Fruit fly (Drosophila melanogaster) whole organism, embryonic: ENCODE data around the gene rdo.

Experiments
- Adf1 ChIP-seq: fragments of 200-800 bp; sonication (Bioruptor generic); IDR thresholded peaks from 2 replicates; pipeline ENCODE4 v1.3.6; 2022; ENCODE audit warnings: missing biosample characterization, missing genetic modification characterization
- B-H1 ChIP-seq: fragments of 200-800 bp; sonication (Bioruptor generic); IDR thresholded peaks from 3 replicates; pipeline ENCODE4 v1.3.6; 2022; ENCODE audit warnings: missing biosample characterization, missing genetic modification characterization
- CG10321 ChIP-seq: fragments of 200-800 bp; sonication (Bioruptor generic); IDR thresholded peaks from 2 replicates; pipeline ENCODE4 v1.3.6; 2022; ENCODE audit warnings: missing biosample characterization, missing genetic modification characterization
- CG13424 ChIP-seq: fragments of 200-800 bp; sonication (Bioruptor generic); optimal IDR thresholded peaks from 2 replicates; lab custom pipeline; 2019; ENCODE audit warnings: missing biosample characterization, mild to moderate bottlenecking, missing genetic modification characterization, moderate library complexity
- CG13624 ChIP-seq: fragments of 200-800 bp; sonication (Bioruptor generic); optimal IDR thresholded peaks from 2 replicates; lab custom pipeline; 2016; ENCODE audit warnings: missing biosample characterization, missing genetic modification characterization
- CG13894 ChIP-seq: fragments of 200-800 bp; sonication (Bioruptor generic); optimal IDR thresholded peaks from 3 replicates; lab custom pipeline; 2018; ENCODE audit warnings: missing biosample characterization, mild to moderate bottlenecking, missing genetic modification characterization, moderate library complexity
- CG15479 ChIP-seq: fragments of 200-800 bp; sonication (Bioruptor generic); optimal IDR thresholded peaks from 3 replicates; lab custom pipeline; 2019; ENCODE audit warnings: missing biosample characterization, mild to moderate bottlenecking, missing genetic modification characterization, moderate library complexity
- CG15514 ChIP-seq: fragments of 200-800 bp; sonication (Bioruptor generic); optimal IDR thresholded peaks from 3 replicates; lab custom pipeline; 2017; ENCODE audit warnings: missing biosample characterization, missing genetic modification characterization, mild to moderate bottlenecking, moderate library complexity, missing genetic modification reagents
- CG17361 ChIP-seq: fragments of 200-800 bp; sonication (Bioruptor generic); IDR thresholded peaks from 3 replicates; pipeline ENCODE4 v1.3.6; 2022; ENCODE audit warnings: missing biosample characterization, missing genetic modification characterization
- CG1792 ChIP-seq: fragments of 200-800 bp; sonication (Bioruptor generic); optimal IDR thresholded peaks from 2 replicates; lab custom pipeline; 2016; ENCODE audit warnings: missing biosample characterization, missing genetic modification characterization
- CG2120 ChIP-seq: fragments of 200-800 bp; sonication (Bioruptor generic); optimal IDR thresholded peaks from 3 replicates; lab custom pipeline; 2016; ENCODE audit warnings: missing biosample characterization, missing genetic modification characterization
- CG2129 ChIP-seq: fragments of 200-800 bp; sonication (Bioruptor generic); IDR thresholded peaks from 2 replicates; pipeline ENCODE4 v1.3.6; 2022; ENCODE audit warnings: missing biosample characterization, missing genetic modification characterization; ENCODE audit not compliant: partially characterized antibody
- CG30403 ChIP-seq: fragments of 200-800 bp; sonication (Bioruptor generic); optimal IDR thresholded peaks from 3 replicates; lab custom pipeline; 2016; ENCODE audit warnings: missing biosample characterization, missing genetic modification characterization
- CG3726 ChIP-seq: fragments of 200-800 bp; sonication (Bioruptor generic); IDR thresholded peaks from 3 replicates; pipeline ENCODE4, ENCODE4 v1.3.6; 2022; ENCODE audit warnings: missing biosample characterization, missing genetic modification characterization
- CG4424 ChIP-seq: fragments of 200-800 bp; sonication (Bioruptor generic); optimal IDR thresholded peaks from 3 replicates; lab custom pipeline; 2016; ENCODE audit warnings: missing biosample characterization, missing genetic modification characterization
- CG5180 ChIP-seq: fragments of 200-800 bp; sonication (Bioruptor generic); optimal IDR thresholded peaks from 3 replicates; lab custom pipeline; 2017; ENCODE audit warnings: missing biosample characterization, missing genetic modification characterization, mild to moderate bottlenecking, moderate library complexity, missing genetic modification reagents
- CG7271 ChIP-seq: fragments of 200-800 bp; sonication (Bioruptor generic); optimal IDR thresholded peaks from 2 replicates; lab custom pipeline; 2018; ENCODE audit warnings: missing biosample characterization, mild to moderate bottlenecking, missing genetic modification characterization, moderate library complexity
- CG8388 ChIP-seq: fragments of 200-800 bp; sonication (Bioruptor generic); optimal IDR thresholded peaks from 2 replicates; lab custom pipeline; 2019; ENCODE audit warnings: missing biosample characterization, mild to moderate bottlenecking, missing genetic modification characterization, moderate library complexity
- CG8478 ChIP-seq: fragments of >200 bp; optimal IDR thresholded peaks from 2 replicates; lab custom pipeline; 2018
- CG9817 ChIP-seq: fragments of 200-800 bp; sonication (Bioruptor generic); optimal IDR thresholded peaks from 2 replicates; lab custom pipeline; 2018; ENCODE audit warnings: missing biosample characterization, mild to moderate bottlenecking, missing genetic modification characterization, moderate library complexity
- Chrac-16 ChIP-seq: fragments of 200-800 bp; sonication (Bioruptor generic); optimal IDR thresholded peaks from 3 replicates; lab custom pipeline; 2016; ENCODE audit warnings: missing biosample characterization, missing genetic modification characterization
- Dek ChIP-seq: fragments of 200-800 bp; sonication (Bioruptor generic); optimal IDR thresholded peaks from 3 replicates; lab custom pipeline; 2019; ENCODE audit warnings: missing biosample characterization, mild to moderate bottlenecking, missing genetic modification characterization, moderate library complexity
- Dll ChIP-seq: fragments of 200-800 bp; sonication (Bioruptor generic); IDR thresholded peaks from 4 replicates; pipeline ENCODE4 v1.3.6; 2022; ENCODE audit warnings: missing biosample characterization, missing genetic modification characterization; ENCODE audit not compliant: partially characterized antibody
- Drgx ChIP-seq: fragments of 200-800 bp; sonication (Bioruptor generic); IDR thresholded peaks from 2 replicates; pipeline ENCODE4 v1.3.6; 2022; ENCODE audit warnings: missing biosample characterization, missing genetic modification characterization
- ERR ChIP-seq: fragments of 200-800 bp; sonication (Bioruptor generic); optimal IDR thresholded peaks from 2 replicates; lab custom pipeline; 2016; ENCODE audit warnings: missing biosample characterization, missing genetic modification characterization
- HLH4C ChIP-seq: fragments of 200-800 bp; sonication (Bioruptor generic); IDR thresholded peaks from 3 replicates; pipeline ENCODE4 v1.3.6; 2022; ENCODE audit warnings: missing biosample characterization, missing genetic modification characterization; ENCODE audit not compliant: partially characterized antibody
- Hr3 ChIP-seq: fragments of 200-800 bp; sonication (Bioruptor generic); optimal IDR thresholded peaks from 3 replicates; lab custom pipeline; 2016; ENCODE audit warnings: missing biosample characterization, missing genetic modification characterization
- Hr78 ChIP-seq, 2 experiments: fragments of 200-800 bp in 1 of 2; fragments of >200 bp in 1 of 2; sonication (Bioruptor generic) in 1 of 2; optimal IDR thresholded peaks; 2 replicates each; lab custom pipeline; 2017 to 2019; ENCODE audit warnings: missing biosample characterization in 2 of 2, missing genetic modification characterization in 2 of 2, mild to moderate bottlenecking in 1 of 2, moderate library complexity in 1 of 2
- Kr ChIP-seq: fragments of 200-800 bp; sonication (Bioruptor generic); optimal IDR thresholded peaks from 2 replicates; lab custom pipeline; 2017; ENCODE audit warnings: missing biosample characterization, mild to moderate bottlenecking, missing genetic modification characterization
- Lhr ChIP-seq: fragments of 200-800 bp; sonication (Bioruptor generic); optimal IDR thresholded peaks from 3 replicates; lab custom pipeline; 2017; ENCODE audit warnings: mild to moderate bottlenecking, missing biosample characterization, missing genetic modification reagents, missing genetic modification characterization
- Med ChIP-seq: fragments of 200-800 bp; sonication (Bioruptor generic); peaks from one replicate; lab custom pipeline; 2016; ENCODE audit warnings: missing biosample characterization, missing genetic modification characterization, mild to moderate bottlenecking, inconsistent platforms, moderate library complexity
- Myb ChIP-seq: fragments of 200-800 bp; sonication (Bioruptor generic); optimal IDR thresholded peaks from 2 replicates; lab custom pipeline; 2016; ENCODE audit warnings: missing biosample characterization, missing genetic modification characterization
- Nf-YC ChIP-seq: fragments of 200-800 bp; optimal IDR thresholded peaks from 3 replicates; lab custom pipeline; 2019; ENCODE audit warnings: missing biosample characterization, mild to moderate bottlenecking, missing genetic modification characterization, moderate library complexity
- Pdp1 ChIP-seq, 2 experiments: fragments of 200-800 bp; sonication (Bioruptor generic); optimal IDR thresholded peaks; 3 replicates each; lab custom pipeline; 2016; ENCODE audit warnings: missing biosample characterization in 2 of 2, missing genetic modification characterization in 2 of 2, mild to moderate bottlenecking in 1 of 2, moderate library complexity in 1 of 2
- al ChIP-seq: fragments of 200-800 bp; sonication (Bioruptor generic); IDR thresholded peaks from 2 replicates; pipeline ENCODE4 v1.3.6; 2022; ENCODE audit warnings: missing biosample characterization, missing genetic modification characterization
- amos ChIP-seq: fragments of 200-800 bp; sonication (Bioruptor generic); IDR thresholded peaks from 2 replicates; pipeline ENCODE4 v1.3.6; 2022; ENCODE audit warnings: missing biosample characterization, missing genetic modification characterization; ENCODE audit not compliant: partially characterized antibody
- chinmo ChIP-seq: fragments of 200-800 bp; sonication (Bioruptor generic); IDR thresholded peaks from 4 replicates; pipeline ENCODE4 v1.3.6; 2022; ENCODE audit warnings: missing biosample characterization, missing genetic modification characterization; ENCODE audit not compliant: partially characterized antibody
- ci ChIP-seq: fragments of 200-800 bp; sonication (Bioruptor generic); IDR thresholded peaks from 3 replicates; pipeline ENCODE4 v1.3.6; 2022; ENCODE audit warnings: missing biosample characterization, missing genetic modification characterization
- dm ChIP-seq: fragments of 200-800 bp; sonication (Bioruptor generic); optimal IDR thresholded peaks from 3 replicates; lab custom pipeline; 2016; ENCODE audit warnings: missing biosample characterization, missing genetic modification characterization
- exex ChIP-seq: fragments of 200-800 bp; sonication (Bioruptor generic); optimal IDR thresholded peaks from 4 replicates; lab custom pipeline; 2018; ENCODE audit warnings: missing biosample characterization, mild to moderate bottlenecking, missing genetic modification characterization, moderate library complexity
- gfzf ChIP-seq: fragments of 200-800 bp; sonication (Bioruptor generic); optimal IDR thresholded peaks from 2 replicates; lab custom pipeline; 2016; ENCODE audit warnings: missing biosample characterization, mild to moderate bottlenecking, missing genetic modification characterization, moderate library complexity
- gro ChIP-seq: fragments of 200-800 bp; sonication (Bioruptor generic); optimal IDR thresholded peaks from 2 replicates; lab custom pipeline; 2016; ENCODE audit warnings: missing biosample characterization, missing genetic modification characterization
- jumu ChIP-seq: fragments of 200-800 bp; sonication (Bioruptor generic); optimal IDR thresholded peaks from 3 replicates; lab custom pipeline; 2016; ENCODE audit warnings: missing biosample characterization, missing genetic modification characterization
- org-1 ChIP-seq: fragments of 200-800 bp; sonication (Bioruptor generic); optimal IDR thresholded peaks from 2 replicates; lab custom pipeline; 2017; ENCODE audit warnings: missing biosample characterization, missing genetic modification characterization
- sens ChIP-seq: fragments of 200-800 bp; sonication (Bioruptor generic); peaks from one replicate; lab custom pipeline; 2016; ENCODE audit warnings: missing biosample characterization, missing genetic modification characterization
- shn ChIP-seq: fragments of 200-800 bp; sonication (Bioruptor generic); optimal IDR thresholded peaks from 3 replicates; lab custom pipeline; 2016; ENCODE audit warnings: missing biosample characterization, missing genetic modification characterization
- slbo ChIP-seq: fragments of 200-800 bp; sonication (Bioruptor generic); IDR thresholded peaks from 2 replicates; pipeline ENCODE4 v1.3.6; 2022; ENCODE audit warnings: missing biosample characterization, missing genetic modification characterization
- sna ChIP-seq: fragments of 200-800 bp; sonication (Bioruptor generic); IDR thresholded peaks from 2 replicates; pipeline ENCODE4 v1.3.6; 2022; ENCODE audit warnings: missing biosample characterization, missing genetic modification characterization; ENCODE audit not compliant: partially characterized antibody
- sob ChIP-seq: fragments of 200-800 bp; sonication (Bioruptor generic); IDR thresholded peaks from 2 replicates; pipeline ENCODE4 v1.3.6; 2022; ENCODE audit warnings: missing biosample characterization, missing genetic modification characterization
- stc ChIP-seq: fragments of 200-800 bp; sonication (Bioruptor generic); IDR thresholded peaks from 2 replicates; pipeline ENCODE4 v1.3.6; 2022; ENCODE audit warnings: missing biosample characterization, missing genetic modification characterization
- vvl ChIP-seq: fragments of 200-800 bp; sonication (Bioruptor generic); IDR thresholded peaks from 2 replicates; pipeline ENCODE4 v1.3.6; 2022; ENCODE audit warnings: missing biosample characterization, missing genetic modification characterization

Gene rdo

dm6 chr2L:18119643-18120042 lies 107.5 kb downstream of the rdo start, which contains the start of gene CG5758 (continued):
- TF ChIP-seq gro (GFP tag; lab: Kevin White, UChicago) (peak; percentile 38), org-1 (GFP tag; lab: Kevin White, UChicago) (no peak), CG3726 (GFP tag; lab: Robert Waterston, UW) (no peak), CG13894 (tag; lab: Kevin White, UChicago) (no peak), stc (no peak), CG8388 (GFP tag; lab: Kevin White, UChicago) (no peak), slbo (GFP tag; lab: Robert Waterston, UW) (peak; percentile 40), CG30403 (GFP tag; lab: Kevin White, UChicago) (peak; percentile 36), CG5180 (GFP tag; lab: Kevin White, UChicago) (peak; percentile 57), Chrac-16 (no peak), sob (peak; percentile 23; the same call in 1 of the 2 replicates), CG2120 (GFP tag; lab: Kevin White, UChicago) (peak; percentile 67), CG13424 (tag; lab: Kevin White, UChicago) (no peak), gfzf (peak; percentile 10), ERR (no peak), Dll (GFP tag; lab: Robert Waterston, UW) (no peak), chinmo (GFP tag; lab: Robert Waterston, UW) (no peak), Drgx (GFP tag; lab: Robert Waterston, UW) (no peak), ci (0 out of 3 replicates have a peak, but pooled peaks have one; percentile 37), vvl (no peak), Myb (GFP tag; lab: Kevin White, UChicago) (peak; percentile 25), Pdp1 (GFP tag; optimal IDR thresholded peaks at IDR 0.05; lab: Kevin White, UChicago) (peak in 1 of 2 experiments; percentile 64), al (no peak), Hr78 (GFP tag; optimal IDR thresholded peaks at IDR 0.05; lab: Kevin White, UChicago) (no peak), Nf-YC (tag; lab: Kevin White, UChicago) (peak; percentile 5), CG9817 (tag; lab: Kevin White, UChicago) (peak; percentile 16), dm (GFP tag; lab: Kevin White, UChicago) (no peak), amos (GFP tag; lab: Robert Waterston, UW) (no peak; the same call in 1 of the 2 replicates), CG8478 (no peak), CG13624 (GFP tag; lab: Kevin White, UChicago) (peak; percentile 13), exex (tag; lab: Kevin White, UChicago) (peak; percentile 21), jumu (no peak), Dek (tag; lab: Kevin White, UChicago) (peak; percentile 45), Med (GFP tag; lab: Kevin White, UChicago) (peak; percentile 91), HLH4C (no peak), Lhr (GFP tag; lab: Kevin White, UChicago) (peak; percentile 6), sna (GFP tag; lab: Robert Waterston, UW) (no peak), CG7271 (tag; lab: Kevin White, UChicago) (no peak), CG2129 (GFP tag; lab: Robert Waterston, UW) (no peak), CG4424 (GFP tag; lab: Kevin White, UChicago) (peak; percentile 11), Kr (GFP tag; lab: Kevin White, UChicago) (no peak), B-H1 (GFP tag; lab: Robert Waterston, UW) (no peak; the same call in 2 of the 3 replicates), shn (GFP tag; lab: Kevin White, UChicago) (no peak), CG15514 (peak; percentile 51), Hr3 (GFP tag; lab: Kevin White, UChicago) (no peak), CG15479 (GFP tag; lab: Kevin White, UChicago) (no peak), sens (GFP tag; lab: Kevin White, UChicago) (no peak), CG17361 (GFP tag; lab: Robert Waterston, UW) (no peak), CG1792 (GFP tag; lab: Kevin White, UChicago) (no peak), CG10321 (no peak), Adf1 (GFP tag; lab: Robert Waterston, UW) (no peak)
